Worm (Caenorhabditis elegans): ENCODE data around the gene Y43E12A.3.
"Not testable (repeated sequence)": the region's sequence is repeated elsewhere in the genome, so short reads cannot be mapped to it uniquely, and the experiment has no call there.

DNA sequence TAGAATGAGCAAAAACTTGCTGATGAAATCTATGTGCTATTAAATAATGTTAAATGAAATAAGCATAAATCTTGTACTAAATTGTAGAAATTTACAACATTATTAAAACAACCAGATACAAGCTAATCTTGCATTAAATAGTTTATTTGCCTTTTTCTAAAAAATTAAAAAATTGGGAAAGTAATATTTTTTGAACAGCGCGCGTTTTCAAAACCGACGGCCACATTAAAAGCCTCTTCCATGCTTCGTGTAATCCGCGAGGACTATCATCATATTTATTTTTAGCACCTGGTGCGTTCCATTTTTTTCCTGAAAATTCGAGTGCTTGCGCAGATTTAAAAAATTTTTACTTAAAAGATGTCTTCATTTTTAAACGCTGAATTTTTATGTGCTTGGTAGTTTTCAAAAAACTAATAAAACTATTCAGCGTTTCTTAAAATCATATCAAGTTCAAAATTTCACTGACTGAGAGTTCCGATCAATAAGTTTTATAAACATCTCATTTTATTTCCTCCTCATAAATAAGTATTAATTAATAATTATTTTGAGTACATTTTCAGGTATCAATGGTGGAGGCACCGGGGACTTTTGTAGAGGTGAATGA lies at the start of gene Y43E12A.3:
- TF ChIP-seq jun-1 (tag; optimal IDR thresholded peaks at IDR 0.05); fkh-10 (GFP tag; optimal IDR thresholded peaks at IDR 0.05); fos-1 (tag; optimal IDR thresholded peaks at IDR 0.05); F49E8.2 (tag; optimal IDR thresholded peaks at IDR 0.05; ENCODE audit: borderline replicate concordance); nhr-11 (tag; optimal IDR thresholded peaks at IDR 0.05); ceh-62 (tag; optimal IDR thresholded peaks at IDR 0.05); madf-9 (GFP tag; conservative IDR thresholded peaks at IDR 0.05): not testable (repeated sequence)
